Worm (Caenorhabditis elegans) whole organism, midembryonic: ENCODE results near the gene ptp-4A2.

ENCODE experiments used
- cog-1 ChIP-seq: sonication (generic microtip); optimal IDR thresholded peaks from 2 replicates; lab custom pipeline; 2016; ENCODE audit warnings: missing genetic modification characterization, missing compliant biosample characterization
- flt-1 ChIP-seq: fragments of 200-800 bp; sonication (Bioruptor generic); IDR thresholded peaks from 2 replicates; pipeline ENCODE4 v1.3.6; 2022; ENCODE audit warnings: missing genetic modification characterization, missing compliant biosample characterization
- tab-1 ChIP-seq: fragments of 200-800 bp; sonication (Bioruptor generic); IDR thresholded peaks from 2 replicates; pipeline ENCODE4 v1.3.6; 2022; ENCODE audit warnings: missing genetic modification characterization, missing compliant biosample characterization
- ztf-29 ChIP-seq: fragments of 200-800 bp; sonication (Bioruptor generic); IDR thresholded peaks from 2 replicates; pipeline ENCODE4 v1.3.6; 2022; ENCODE audit warnings: missing genetic modification reagents, missing genetic modification characterization, missing compliant biosample characterization

DNA sequence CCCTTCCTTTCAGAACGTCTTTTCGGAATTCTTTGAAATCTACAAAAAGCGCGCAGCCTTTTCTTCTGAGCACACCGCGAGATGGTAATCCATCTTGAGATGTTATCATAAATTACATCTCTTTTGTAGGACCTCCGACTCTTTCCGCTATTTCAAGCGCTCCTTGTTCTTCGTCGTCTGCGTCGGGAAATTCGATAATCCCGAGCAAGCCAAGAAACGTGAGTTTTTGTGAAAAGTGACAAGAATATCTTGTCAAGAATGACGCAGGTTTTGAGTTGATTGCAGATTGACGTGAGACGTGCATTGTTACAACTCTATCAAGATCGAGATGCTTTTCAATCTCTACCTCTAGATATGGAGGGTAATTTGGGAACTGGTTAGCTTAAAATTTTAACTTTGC lies 17.2 kb upstream of the ptp-4A2 start:
- TF ChIP-seq tab-1 (GFP tag; lab: Robert Waterston, UW) (no peak), cog-1 (tag; lab: Kevin White, UChicago) (no peak), flt-1 (no peak), ztf-29 (GFP tag; lab: Robert Waterston, UW) (no peak)
